Worm (Caenorhabditis elegans): ENCODE results near the gene ced-10.

Gene ced-10

ce11 chrIV:3526144-3526797, 16.9 kb upstream of the ced-10 start:
- TF ChIP-seq fax-1 (tag; optimal IDR thresholded peaks at IDR 0.05) (no peak), ceh-6 (GFP tag; optimal IDR thresholded peaks at IDR 0.05) (no peak), C38D4.7 (GFP tag; optimal IDR thresholded peaks at IDR 0.05) (no peak), hlh-8 (tag; optimal IDR thresholded peaks at IDR 0.05) (no peak), unc-42 (tag; optimal IDR thresholded peaks at IDR 0.05) (no peak), fkh-6 (tag; optimal IDR thresholded peaks at IDR 0.05) (no peak)

DNA sequence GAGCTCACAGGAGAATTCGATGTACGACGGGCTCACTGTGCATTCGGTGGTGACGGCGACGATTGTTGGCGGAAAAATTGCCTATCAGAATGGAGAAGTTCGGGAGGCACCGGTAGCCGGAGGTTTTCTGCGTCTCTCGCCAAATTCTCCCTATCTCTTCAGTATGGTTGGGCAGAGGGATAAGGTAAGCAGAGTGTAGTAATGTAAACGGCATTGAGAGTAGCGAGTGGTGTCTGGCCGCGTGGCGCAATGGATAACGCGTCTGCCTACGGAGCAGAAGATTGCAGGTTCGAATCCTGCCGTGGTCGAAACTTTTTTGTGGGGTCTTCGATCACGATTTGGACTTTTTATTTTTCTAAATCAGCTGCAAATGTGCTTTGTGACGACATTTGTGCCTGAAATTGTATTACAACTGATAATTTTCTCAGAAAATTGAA, 15.3 kb upstream of the ced-10 start:
- TF ChIP-seq sdc-2 (tag; optimal IDR thresholded peaks at IDR 0.05) (peak; percentile 56), sox-4 (tag; optimal IDR thresholded peaks at IDR 0.05) (peak; percentile 71), fax-1 (tag; optimal IDR thresholded peaks at IDR 0.05) (peak; percentile 60), dve-1 (tag; optimal IDR thresholded peaks at IDR 0.05) (peak; percentile 49), F13H6.1 (tag; optimal IDR thresholded peaks at IDR 0.05) (peak; percentile 50), tbx-7 (tag; optimal IDR thresholded peaks at IDR 0.05) (peak; percentile 30), che-1 (tag; optimal IDR thresholded peaks at IDR 0.05) (peak; percentile 72), ceh-18 (tag; optimal IDR thresholded peaks at IDR 0.05) (peak; percentile 52), ceh-22 (tag; optimal IDR thresholded peaks at IDR 0.05) (no peak), unc-86 (tag; optimal IDR thresholded peaks at IDR 0.05) (peak; percentile 64), ets-4 (tag; optimal IDR thresholded peaks at IDR 0.05) (no peak), ceh-34 (tag; optimal IDR thresholded peaks at IDR 0.05) (peak; percentile 66), unc-3 (GFP tag; conservative IDR thresholded peaks at IDR 0.05) (peak; percentile 50; the same call in 1 of the 2 replicates), unc-3 (tag; optimal IDR thresholded peaks at IDR 0.05) (peak; percentile 34), pros-1 (tag; optimal IDR thresholded peaks at IDR 0.05) (no peak), hlh-30 (tag; optimal IDR thresholded peaks at IDR 0.05; ENCODE audit: insufficient read depth) (no peak), ceh-30 (tag; optimal IDR thresholded peaks at IDR 0.05) (peak; percentile 19), eyg-1 (tag; optimal IDR thresholded peaks at IDR 0.05) (peak; percentile 65), fkh-10 (GFP tag; optimal IDR thresholded peaks at IDR 0.05) (peak; percentile 6), lim-6 (tag; optimal IDR thresholded peaks at IDR 0.05) (no peak), ceh-45 (GFP tag; IDR thresholded peaks at IDR 0.05) (peak; percentile 77; the same call in 1 of the 2 replicates), ceh-6 (GFP tag; optimal IDR thresholded peaks at IDR 0.05) (peak; percentile 80), hlh-15 (tag; optimal IDR thresholded peaks at IDR 0.05) (peak; percentile 23), nfya-1 (tag; optimal IDR thresholded peaks at IDR 0.05) (peak; percentile 43), pha-2 (tag; optimal IDR thresholded peaks at IDR 0.05) (peak; percentile 63), pag-3 (tag; optimal IDR thresholded peaks at IDR 0.05; ENCODE audit: borderline replicate concordance) (no peak), ceh-2 (tag; optimal IDR thresholded peaks at IDR 0.05) (peak; percentile 54), hlh-6 (tag; optimal IDR thresholded peaks at IDR 0.05) (peak; percentile 79), ama-1 (optimal IDR thresholded peaks at IDR 0.05) (no peak), gmeb-2 (tag; optimal IDR thresholded peaks at IDR 0.05) (peak; percentile 61), fkh-6 (tag; optimal IDR thresholded peaks at IDR 0.05) (peak; percentile 83), mec-3 (tag; optimal IDR thresholded peaks at IDR 0.05; ENCODE audit: borderline replicate concordance) (peak; percentile 3), ceh-9 (tag; optimal IDR thresholded peaks at IDR 0.05) (no peak), hlh-13 (GFP tag; optimal IDR thresholded peaks at IDR 0.05) (peak; percentile 72), madf-2 (tag; optimal IDR thresholded peaks at IDR 0.05) (peak; percentile 60), C38D4.7 (GFP tag; optimal IDR thresholded peaks at IDR 0.05) (peak; percentile 72), pha-4 (tag; optimal IDR thresholded peaks at IDR 0.05) (no peak), ceh-19 (GFP tag; optimal IDR thresholded peaks at IDR 0.05) (peak; percentile 80), ceh-24 (tag; optimal IDR thresholded peaks at IDR 0.05) (peak; percentile 6), npax-4 (tag; optimal IDR thresholded peaks at IDR 0.05) (peak; percentile 32), K09A11.1 (tag; optimal IDR thresholded peaks at IDR 0.05; ENCODE audit: insufficient read depth) (peak; percentile 22), elt-2 (tag; optimal IDR thresholded peaks at IDR 0.05) (peak; percentile 64), pat-9 (tag; optimal IDR thresholded peaks at IDR 0.05) (peak; percentile 76), ttx-3 (tag; optimal IDR thresholded peaks at IDR 0.05) (peak; percentile 76), C08G9.2 (tag; optimal IDR thresholded peaks at IDR 0.05) (peak; percentile 74), lin-11 (tag; optimal IDR thresholded peaks at IDR 0.05) (peak; percentile 60), unc-55 (GFP tag; optimal IDR thresholded peaks at IDR 0.05) (no peak), hlh-8 (tag; optimal IDR thresholded peaks at IDR 0.05) (peak; percentile 19)

Measured in whole organism, late embryonic.